Worm (Caenorhabditis elegans) whole organism, midembryonic: ENCODE measurements around the gene Y6E2A.4.

Experiments
- T22C8.4 ChIP-seq: fragments of 200-800 bp; sonication (Bioruptor generic); IDR thresholded peaks from 2 replicates; pipeline ENCODE4 v1.3.6; 2022; ENCODE audit warnings: missing genetic modification characterization, missing compliant biosample characterization
- cog-1 ChIP-seq: sonication (generic microtip); optimal IDR thresholded peaks from 2 replicates; lab custom pipeline; 2016; ENCODE audit warnings: missing genetic modification characterization, missing compliant biosample characterization
- flt-1 ChIP-seq: fragments of 200-800 bp; sonication (Bioruptor generic); IDR thresholded peaks from 2 replicates; pipeline ENCODE4 v1.3.6; 2022; ENCODE audit warnings: missing genetic modification characterization, missing compliant biosample characterization
- klf-2 ChIP-seq: fragments of 200-800 bp; sonication (Bioruptor generic); conservative IDR thresholded peaks from 2 replicates; pipeline ENCODE4 v1.3.6; 2022; ENCODE audit warnings: missing genetic modification reagents, missing genetic modification characterization, missing compliant biosample characterization
- med-1 ChIP-seq: sonication (generic microtip); optimal IDR thresholded peaks from 2 replicates; lab custom pipeline; 2017; ENCODE audit warnings: missing genetic modification characterization, mild to moderate bottlenecking, missing compliant biosample characterization, antibody characterized with exemption, missing genetic modification reagents; ENCODE audit not compliant: insufficient read depth
- ref-1 ChIP-seq: fragments of 200-800 bp; sonication (Bioruptor generic); conservative IDR thresholded peaks from 2 replicates; pipeline ENCODE4 v1.3.6; 2022; ENCODE audit warnings: missing genetic modification reagents, missing genetic modification characterization, missing compliant biosample characterization
- tab-1 ChIP-seq: fragments of 200-800 bp; sonication (Bioruptor generic); IDR thresholded peaks from 2 replicates; pipeline ENCODE4 v1.3.6; 2022; ENCODE audit warnings: missing genetic modification characterization, missing compliant biosample characterization
- ztf-23 ChIP-seq: fragments of 200-800 bp; sonication (Bioruptor generic); IDR thresholded peaks from 2 replicates; pipeline ENCODE4 v1.3.6; 2022; ENCODE audit warnings: missing genetic modification reagents, missing genetic modification characterization, missing compliant biosample characterization
- ztf-29 ChIP-seq: fragments of 200-800 bp; sonication (Bioruptor generic); IDR thresholded peaks from 2 replicates; pipeline ENCODE4 v1.3.6; 2022; ENCODE audit warnings: missing genetic modification reagents, missing genetic modification characterization, missing compliant biosample characterization

DNA sequence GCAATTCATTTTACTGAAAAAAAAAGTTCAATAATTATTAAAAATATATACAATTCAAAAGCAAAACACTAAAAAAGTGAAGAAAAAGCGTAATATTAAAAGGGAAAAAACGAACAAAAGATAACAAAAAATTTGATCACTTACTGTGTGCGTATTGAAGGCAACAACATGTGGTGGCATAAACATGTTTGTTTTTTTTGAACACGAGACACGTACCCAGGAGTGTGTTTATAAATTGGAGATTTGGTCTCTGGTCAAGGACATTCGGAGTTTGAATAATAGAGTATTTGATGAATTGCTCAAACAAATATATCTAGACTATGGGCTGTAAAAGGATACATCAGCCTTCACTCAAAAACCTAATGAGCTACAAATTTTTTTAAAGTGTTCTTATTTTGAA, 943 bp downstream of the Y6E2A.4 start:
- TF ChIP-seq ztf-23 (no peak), tab-1 (GFP tag; lab: Robert Waterston, UW) (no peak), cog-1 (tag; lab: Kevin White, UChicago) (no peak), ztf-29 (no peak), T22C8.4 (GFP tag; lab: Robert Waterston, UW) (no peak), med-1 (GFP tag; lab: Kevin White, UChicago) (no peak), flt-1 (GFP tag; lab: Robert Waterston, UW) (no peak), ref-1 (GFP tag; lab: Robert Waterston, UW) (no peak), klf-2 (no peak)
